Worm (Caenorhabditis elegans) whole organism, late embryonic: ENCODE results near the gene F58F9.4.
A peak's percentile ranks its signal among the peaks of the same experiment; 100 is the strongest.

Experiments
- F13H6.1 ChIP-seq: sonication (generic microtip); optimal IDR thresholded peaks from 2 replicates; lab custom pipeline; 2016; ENCODE audit warnings: missing genetic modification characterization, missing compliant biosample characterization
- K02D7.2 ChIP-seq: sonication (generic microtip); optimal IDR thresholded peaks from 2 replicates; lab custom pipeline; 2017; ENCODE audit warnings: mild to moderate bottlenecking, missing genetic modification characterization, missing compliant biosample characterization
- K09A11.1 ChIP-seq: sonication (generic microtip); optimal IDR thresholded peaks from 2 replicates; lab custom pipeline; 2017; ENCODE audit warnings: antibody characterized with exemption, mild to moderate bottlenecking, missing genetic modification characterization, missing compliant biosample characterization; ENCODE audit not compliant: insufficient read depth
- T23F11.4 ChIP-seq: fragments of 200-800 bp; sonication (Bioruptor generic); optimal IDR thresholded peaks from 2 replicates; lab custom pipeline; 2018; ENCODE audit warnings: mild to moderate bottlenecking, missing genetic modification characterization, missing compliant biosample characterization
- Y22D7AL.16 ChIP-seq: sonication (generic microtip); optimal IDR thresholded peaks from 2 replicates; lab custom pipeline; 2016; ENCODE audit warnings: missing genetic modification characterization, missing compliant biosample characterization
- ama-1 ChIP-seq: fragments of 150-350 bp; optimal IDR thresholded peaks from 2 replicates; lab custom pipeline; 2014
- ceh-14 ChIP-seq: sonication (generic microtip); optimal IDR thresholded peaks from 2 replicates; lab custom pipeline; 2016; ENCODE audit warnings: missing genotype, missing genetic modification characterization, missing compliant biosample characterization
- ceh-24 ChIP-seq: sonication (generic microtip); optimal IDR thresholded peaks from 2 replicates; lab custom pipeline; 2016; ENCODE audit warnings: mild to moderate bottlenecking, missing genetic modification characterization, missing compliant biosample characterization
- ceh-30 ChIP-seq: fragments of 150-350 bp; optimal IDR thresholded peaks from 2 replicates; lab custom pipeline; 2014; ENCODE audit warnings: missing biosample characterization, missing genetic modification characterization
- che-1 ChIP-seq: sonication (generic microtip); optimal IDR thresholded peaks from 2 replicates; lab custom pipeline; 2016; ENCODE audit warnings: mild to moderate bottlenecking, missing genetic modification characterization, missing compliant biosample characterization
- elt-2 ChIP-seq: sonication (generic microtip); optimal IDR thresholded peaks from 2 replicates; lab custom pipeline; 2016; ENCODE audit warnings: missing genetic modification reagents, missing genetic modification characterization, missing compliant biosample characterization
- eyg-1 ChIP-seq: sonication (generic microtip); optimal IDR thresholded peaks from 2 replicates; lab custom pipeline; 2016; ENCODE audit warnings: missing genotype, missing genetic modification characterization, missing compliant biosample characterization
- fkh-6 ChIP-seq: sonication (generic microtip); optimal IDR thresholded peaks from 2 replicates; lab custom pipeline; 2016; ENCODE audit warnings: missing genetic modification characterization, missing compliant biosample characterization
- hlh-13 ChIP-seq: fragments of 200-800 bp; sonication (Bioruptor generic); optimal IDR thresholded peaks from 2 replicates; lab custom pipeline; 2018; ENCODE audit warnings: mild to moderate bottlenecking, missing genetic modification characterization, missing compliant biosample characterization
- hlh-6 ChIP-seq: sonication (generic microtip); optimal IDR thresholded peaks from 2 replicates; lab custom pipeline; 2016; ENCODE audit warnings: missing genotype, missing genetic modification characterization, missing compliant biosample characterization
- hlh-8 ChIP-seq: sonication (generic microtip); optimal IDR thresholded peaks from 2 replicates; lab custom pipeline; 2016; ENCODE audit warnings: missing genotype, missing genetic modification characterization, missing compliant biosample characterization
- lim-6 ChIP-seq: sonication (generic microtip); optimal IDR thresholded peaks from 2 replicates; lab custom pipeline; 2016; ENCODE audit warnings: missing genetic modification characterization, missing compliant biosample characterization
- madf-2 ChIP-seq: sonication (generic microtip); optimal IDR thresholded peaks from 2 replicates; lab custom pipeline; 2017; ENCODE audit warnings: missing genetic modification characterization, missing compliant biosample characterization
- mec-3 ChIP-seq: sonication (generic microtip); optimal IDR thresholded peaks from 2 replicates; lab custom pipeline; 2016; ENCODE audit warnings: borderline replicate concordance, missing genetic modification characterization, missing compliant biosample characterization
- nhr-11 ChIP-seq: fragments of 150-350 bp; optimal IDR thresholded peaks from 2 replicates; lab custom pipeline; 2014; ENCODE audit warnings: missing biosample characterization, missing genetic modification characterization
- pat-9 ChIP-seq: fragments of 200-800 bp; sonication (Bioruptor generic); optimal IDR thresholded peaks from 2 replicates; lab custom pipeline; 2018; ENCODE audit warnings: mild to moderate bottlenecking, missing genetic modification characterization, moderate library complexity, missing compliant biosample characterization
- pqm-1 ChIP-seq: sonication (generic microtip); optimal IDR thresholded peaks from 2 replicates; lab custom pipeline; 2016; ENCODE audit warnings: missing genetic modification characterization, missing compliant biosample characterization
- pros-1 ChIP-seq: fragments of 150-350 bp; optimal IDR thresholded peaks from 2 replicates; lab custom pipeline; 2014; ENCODE audit warnings: missing biosample characterization, missing genetic modification reagents, missing genetic modification characterization
- ref-2 ChIP-seq: sonication (generic microtip); optimal IDR thresholded peaks from 2 replicates; lab custom pipeline; 2016; ENCODE audit warnings: missing genetic modification characterization, missing compliant biosample characterization
- rnt-1 ChIP-seq: sonication (generic microtip); optimal IDR thresholded peaks from 2 replicates; lab custom pipeline; 2016; ENCODE audit warnings: missing genetic modification characterization, missing compliant biosample characterization
- tbx-2 ChIP-seq: sonication (generic microtip); optimal IDR thresholded peaks from 2 replicates; lab custom pipeline; 2016; ENCODE audit warnings: missing genetic modification characterization, missing compliant biosample characterization
- ttx-3 ChIP-seq: sonication (generic microtip); optimal IDR thresholded peaks from 2 replicates; lab custom pipeline; 2016; ENCODE audit warnings: missing genetic modification reagents, missing genetic modification characterization, missing compliant biosample characterization
- unc-3 ChIP-seq, 2 experiments: fragments of 200-800 bp in 1 of 2; sonication (Bioruptor generic) in 1 of 2; sonication (generic microtip) in 1 of 2; conservative IDR thresholded peaks in 1 of 2; optimal IDR thresholded peaks in 1 of 2; 2 replicates each; pipeline versions ENCODE4 v1.3.6 to Lab custom; 2016 to 2022; ENCODE audit warnings: missing compliant biosample characterization in 2 of 2, missing genetic modification characterization in 2 of 2, missing genetic modification reagents in 1 of 2
- unc-42 ChIP-seq: sonication (generic microtip); optimal IDR thresholded peaks from 2 replicates; lab custom pipeline; 2016; ENCODE audit warnings: missing genotype, missing genetic modification characterization, missing compliant biosample characterization
- zip-5 ChIP-seq: sonication (generic microtip); optimal IDR thresholded peaks from 2 replicates; lab custom pipeline; 2016; ENCODE audit warnings: missing genetic modification characterization, missing compliant biosample characterization

F58F9.4 gene

ce11 chrIV:6263244-6263643 is 32.4 kb downstream of the F58F9.4 start, which contains the start of gene srv-28:
srv-28 (minus strand) TSS chrIV:6263344.
- TF ChIP-seq unc-3 (GFP tag; conservative IDR thresholded peaks at IDR 0.05; lab: Robert Waterston, UW) (no peak), unc-3 (tag; optimal IDR thresholded peaks at IDR 0.05; lab: Kevin White, UChicago) (no peak), pros-1 (tag; lab: Kevin White, UChicago) (no peak)

- TF ChIP-seq K09A11.1 (no peak), ama-1 (lab: Kevin White, UChicago) (no peak), pqm-1 (tag; lab: Kevin White, UChicago) (no peak), ceh-24 (tag; lab: Kevin White, UChicago) (no peak), zip-5 (tag; lab: Kevin White, UChicago) (no peak), che-1 (tag; lab: Kevin White, UChicago) (no peak), unc-42 (tag; lab: Kevin White, UChicago) (no peak), Y22D7AL.16 (no peak), tbx-2 (tag; lab: Kevin White, UChicago) (no peak), eyg-1 (tag; lab: Kevin White, UChicago) (no peak), hlh-8 (tag; lab: Kevin White, UChicago) (no peak), pat-9 (tag; lab: Kevin White, UChicago) (no peak), ref-2 (tag; lab: Kevin White, UChicago) (no peak), madf-2 (tag; lab: Kevin White, UChicago) (no peak), ceh-30 (tag; lab: Kevin White, UChicago) (no peak)
Measured at ce11 chrIV:6266499-6266898, 35.7 kb downstream of the F58F9.4 start, which contains the start of gene srv-29. srv-29 (minus strand) TSS chrIV:6266599.

DNA sequence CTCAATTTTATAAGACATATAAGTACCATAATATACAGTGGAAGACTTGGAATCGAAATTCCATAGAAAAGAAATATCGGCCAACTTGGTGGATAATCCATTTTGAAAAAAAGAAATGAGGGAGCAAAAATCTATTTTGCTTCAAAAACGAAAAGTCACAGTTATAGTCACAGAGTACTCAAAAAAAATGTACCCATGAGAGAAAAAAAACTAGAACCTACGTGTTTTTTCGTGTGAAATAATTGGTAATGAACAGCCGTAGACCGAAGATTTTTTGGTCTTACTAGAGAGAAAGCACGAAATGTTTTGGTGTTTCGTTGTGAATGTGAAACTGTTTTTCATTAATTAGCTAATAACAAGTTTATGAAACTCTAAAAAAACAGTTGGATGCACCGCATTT is 38.5 kb downstream of the F58F9.4 start, which contains the start of gene srv-30:
Gene srv-30, minus strand, starts transcription at position 101 of the 400 bp plus-strand sequence.
- no peak for TF ChIP-seq ceh-14 (tag; lab: Kevin White, UChicago)
- no peak for TF ChIP-seq mec-3
- TF ChIP-seq Y22D7AL.16 = no peak
- no peak for TF ChIP-seq K02D7.2 (tag; lab: Kevin White, UChicago)
- TF ChIP-seq nhr-11 (tag; lab: Kevin White, UChicago) = no peak
- no peak for TF ChIP-seq ceh-30 (tag; lab: Kevin White, UChicago)
- no peak for TF ChIP-seq F13H6.1
- TF ChIP-seq unc-42 (tag; lab: Kevin White, UChicago) = no peak
- no peak for TF ChIP-seq T23F11.4

DNA sequence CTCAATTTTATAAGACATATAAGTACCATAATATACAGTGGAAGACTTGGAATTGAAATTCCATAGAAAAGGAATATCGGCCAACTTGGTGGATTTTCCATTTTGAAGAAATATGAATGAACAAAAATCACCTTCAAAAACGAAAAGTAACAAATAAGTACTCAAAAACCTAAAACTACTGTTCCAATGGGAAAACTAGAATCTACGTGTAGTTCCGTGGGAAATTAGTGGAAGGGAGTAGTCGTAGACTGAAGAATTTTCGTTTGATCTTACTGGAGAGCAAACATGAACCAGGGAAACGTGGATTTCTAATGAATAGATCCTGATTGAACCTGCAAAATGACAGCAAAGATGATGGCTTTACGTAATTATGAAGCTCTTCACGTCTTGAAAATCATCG is 41.1 kb downstream of the F58F9.4 start, which contains the start of gene srv-31:
Gene srv-31, minus strand, starts transcription at position 101 of the 400 bp plus-strand sequence.
- TF ChIP-seq hlh-13 (GFP tag; lab: Kevin White, UChicago) (no peak), pat-9 (tag; lab: Kevin White, UChicago) (no peak), hlh-6 (no peak), che-1 (tag; lab: Kevin White, UChicago) (no peak), T23F11.4 (no peak), ttx-3 (tag; lab: Kevin White, UChicago) (no peak), lim-6 (no peak)
- TF ChIP-seq, all 69 proteins: peak for 0

DNA sequence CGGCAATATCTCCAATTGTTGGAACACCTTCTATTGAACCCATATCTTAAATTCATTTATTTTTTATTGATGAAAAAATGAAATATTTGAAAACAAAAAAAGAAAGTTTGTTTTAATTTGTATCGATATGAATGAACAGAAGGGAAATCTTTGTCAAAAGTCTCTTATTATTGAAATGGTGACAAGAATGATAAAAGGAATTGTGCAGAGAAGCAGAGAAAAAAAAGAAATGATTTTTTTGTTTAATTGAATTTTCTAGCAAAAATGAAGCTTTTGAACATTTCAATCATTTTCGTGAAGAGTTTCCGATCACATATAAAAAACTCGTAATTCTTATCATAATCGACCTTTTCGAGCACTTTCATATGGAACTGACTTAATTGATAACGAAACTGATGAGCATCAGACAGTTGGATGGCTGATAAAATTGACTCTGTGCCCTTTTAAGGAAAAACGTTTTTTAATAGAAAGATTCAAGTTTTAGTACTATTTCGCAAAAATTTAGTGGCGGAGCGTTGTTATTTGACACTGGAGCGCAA is 44.9 kb downstream of the F58F9.4 start, which contains the start of the genes aat-4 and T13A10.1:
Gene aat-4, minus strand, starts transcription at position 51 of the 539 bp plus-strand sequence.
Gene T13A10.1, plus strand, starts transcription at position 411 of the 539 bp plus-strand sequence.
- TF ChIP-seq fkh-6 (no peak), elt-2 (peak; percentile 78)
- TF ChIP-seq, all 69 proteins: peak for 1

- peak; percentile 58 for TF ChIP-seq elt-2
- TF ChIP-seq rnt-1 = no peak
Measured at ce11 chrIV:6279392-6279791, 48.6 kb downstream of the F58F9.4 start, which contains the start of gene sams-5. sams-5 (minus strand) TSS chrIV:6279522.
